Worm (Caenorhabditis elegans) whole organism, L4 larva: ENCODE measurements around the gene hsp-43.

Source experiments
- T26A8.4 ChIP-seq: fragments of 200-800 bp; sonication (Bioruptor generic); IDR thresholded peaks from 2 replicates; pipeline ENCODE4 v1.3.6; 2022; ENCODE audit warnings: missing genetic modification characterization, missing compliant biosample characterization
- dve-1 ChIP-seq: sonication (generic microtip); optimal IDR thresholded peaks from 2 replicates; lab custom pipeline; 2017; ENCODE audit warnings: antibody characterized with exemption, mild to moderate bottlenecking, missing genetic modification characterization, missing compliant biosample characterization; ENCODE audit not compliant: insufficient read depth
- fos-1 ChIP-seq: fragments of 150-350 bp; optimal IDR thresholded peaks from 2 replicates; lab custom pipeline; 2014; ENCODE audit warnings: missing biosample characterization, missing genetic modification characterization
- madf-9 ChIP-seq: fragments of 200-800 bp; sonication (Bioruptor generic); conservative IDR thresholded peaks from 2 replicates; pipeline ENCODE4 v1.3.6; 2022; ENCODE audit warnings: missing genetic modification reagents, missing genetic modification characterization, missing compliant biosample characterization
- mep-1 ChIP-seq: fragments of 150-350 bp; sonication (generic microtip); optimal IDR thresholded peaks from 3 replicates; lab custom pipeline; 2014; ENCODE audit warnings: missing biosample characterization, missing genetic modification characterization
- nhr-77 ChIP-seq: fragments of 150-350 bp; optimal IDR thresholded peaks from 2 replicates; lab custom pipeline; 2014; ENCODE audit warnings: missing biosample characterization, missing genetic modification characterization
- unc-130 ChIP-seq: sonication (generic microtip); optimal IDR thresholded peaks from 2 replicates; lab custom pipeline; 2016; ENCODE audit warnings: missing genetic modification reagents, missing genetic modification characterization, missing compliant biosample characterization
- unc-62 ChIP-seq, 3 experiments: fragments of 150-350 bp in 1 of 3; sonication (generic microtip); optimal IDR thresholded peaks in 2 of 3; peaks in 1 of 3; 1 replicate in 1 of 3; 2 replicates in 2 of 3; lab custom pipeline; 2014 to 2017; ENCODE audit warnings: missing biosample characterization in 3 of 3, missing genetic modification characterization in 3 of 3, missing genetic modification reagents in 3 of 3, missing genotype in 1 of 3
- ztf-7 ChIP-seq: fragments of 150-350 bp; optimal IDR thresholded peaks from 2 replicates; lab custom pipeline; 2014; ENCODE audit warnings: missing biosample characterization, missing genetic modification characterization

- TF ChIP-seq ztf-7 (tag; lab: Kevin White, UChicago) (peak; percentile 49), dve-1 (tag; lab: Kevin White, UChicago) (peak; percentile 53), unc-62 (GFP tag; optimal IDR thresholded peaks at IDR 0.05 in 1 of 2; lab: Kevin White, UChicago) (peak in 1 of 2 experiments; percentile 83), unc-62 (tag; optimal IDR thresholded peaks at IDR 0.05; lab: Kevin White, UChicago) (no peak), madf-9 (GFP tag; lab: Robert Waterston, UW) (0 out of 2 replicates have a peak, but pooled peaks have one; percentile 14), T26A8.4 (peak; percentile 85), fos-1 (tag; lab: Kevin White, UChicago) (no peak), unc-130 (GFP tag; lab: Kevin White, UChicago) (no peak), mep-1 (tag; lab: Kevin White, UChicago) (peak; percentile 61), nhr-77 (no peak)
These were observed 18.7 kb upstream of the hsp-43 start for ce11 chrX:6253899-6254670.
